Worm (Caenorhabditis elegans): ENCODE results near the gene Y57G11C.36.

Y57G11C.36 gene

DNA sequence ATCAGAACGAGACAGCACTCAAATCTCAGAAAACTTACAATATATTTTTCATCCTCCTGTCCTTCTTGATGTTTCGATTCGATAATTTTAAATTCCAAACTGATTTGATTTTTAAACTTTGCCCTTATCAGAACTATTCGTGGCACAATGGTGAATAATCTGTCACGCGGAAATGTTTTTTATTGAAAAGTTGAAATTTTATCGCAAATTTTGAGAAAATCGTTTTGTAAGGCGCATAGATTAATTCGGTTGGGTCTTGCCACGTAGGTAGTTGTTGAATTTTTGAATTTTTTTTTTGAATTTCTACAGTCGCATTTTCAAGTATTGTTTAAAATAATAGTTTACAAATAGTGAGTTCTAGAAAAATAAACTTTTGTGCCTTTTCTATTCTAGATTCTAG, 12.7 kb downstream of the Y57G11C.36 start, which contains the start of gene ptp-5.2:
Gene ptp-5.2, minus strand, starts transcription at position 101 of the 400 bp plus-strand sequence.
- TF ChIP-seq lin-29 (GFP tag; IDR thresholded peaks at IDR 0.05) (no peak), arid-1 (GFP tag; conservative IDR thresholded peaks at IDR 0.05) (no peak), zag-1 (tag; optimal IDR thresholded peaks at IDR 0.05) (no peak), unc-130 (GFP tag; optimal IDR thresholded peaks at IDR 0.05) (no peak), aha-1 (tag) (no peak), nhr-28 (tag; optimal IDR thresholded peaks at IDR 0.05) (no peak), ceh-32 (tag; optimal IDR thresholded peaks at IDR 0.05; ENCODE audit: poor library complexity) (no peak), hlh-11 (tag; optimal IDR thresholded peaks at IDR 0.05) (no peak), unc-39 (tag; optimal IDR thresholded peaks at IDR 0.05) (no peak), nhr-25 (tag; optimal IDR thresholded peaks at IDR 0.05; ENCODE audit: borderline replicate concordance, insufficient read depth) (no peak), set-16 (GFP tag; IDR thresholded peaks at IDR 0.05) (no peak), snpc-1.2 (GFP tag; IDR thresholded peaks at IDR 0.05) (no peak), pha-4 (GFP tag; IDR thresholded peaks at IDR 0.05) (no peak), pha-4 (tag; optimal IDR thresholded peaks at IDR 0.05) (no peak), egl-43 (GFP tag; IDR thresholded peaks at IDR 0.05) (no peak), F10B5.3 (tag; optimal IDR thresholded peaks at IDR 0.05) (no peak), nhr-102 (tag; optimal IDR thresholded peaks at IDR 0.05) (no peak), lir-3 (tag; optimal IDR thresholded peaks at IDR 0.05) (no peak)

DNA sequence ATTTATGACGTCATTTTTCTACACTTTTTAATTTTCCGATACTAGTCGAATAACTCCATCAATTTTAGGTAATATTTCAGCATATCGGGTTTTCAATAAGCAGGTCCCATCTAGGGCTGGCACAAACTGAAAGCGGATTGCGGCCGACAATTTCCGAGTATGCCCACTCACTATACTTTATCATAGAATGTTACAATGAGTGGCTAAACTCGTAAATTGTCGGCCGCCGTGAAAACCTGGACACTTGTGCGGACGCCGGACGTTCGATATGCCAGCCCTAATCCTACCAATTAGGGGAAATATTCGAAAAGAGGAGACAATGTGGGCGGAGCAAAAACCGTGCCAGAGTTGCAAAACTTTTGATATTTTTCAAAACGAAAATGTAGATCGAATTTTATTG, 13.9 kb downstream of the Y57G11C.36 start:
- no peak for TF ChIP-seq madf-9 (GFP tag; conservative IDR thresholded peaks at IDR 0.05)
- peak; percentile 65 for TF ChIP-seq snpc-1.2 (GFP tag; IDR thresholded peaks at IDR 0.05)

DNA sequence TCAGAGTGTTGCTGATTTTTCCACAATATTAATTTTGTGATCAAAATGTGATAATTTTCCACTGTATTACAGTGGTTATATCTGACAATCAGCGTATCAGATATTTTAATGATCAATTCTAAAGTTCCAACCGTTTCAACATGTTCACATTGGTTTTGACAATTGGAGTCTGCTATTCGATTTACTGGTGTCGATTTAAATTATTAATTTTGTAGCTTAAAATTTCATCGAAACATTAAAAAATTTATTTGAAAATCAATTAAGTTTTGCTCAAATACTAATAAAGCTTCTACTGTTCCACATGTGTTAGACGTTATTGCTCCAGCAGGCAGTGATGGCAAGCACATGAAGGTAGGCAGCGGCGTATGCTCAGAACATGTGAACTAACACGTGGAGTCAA, 15.8 kb downstream of the Y57G11C.36 start:
- TF ChIP-seq F49E8.2 (tag; optimal IDR thresholded peaks at IDR 0.05; ENCODE audit: borderline replicate concordance), result no peak
- peak; percentile 59; the same call in 1 of the 2 replicates for TF ChIP-seq snpc-1.2 (GFP tag; IDR thresholded peaks at IDR 0.05)

DNA sequence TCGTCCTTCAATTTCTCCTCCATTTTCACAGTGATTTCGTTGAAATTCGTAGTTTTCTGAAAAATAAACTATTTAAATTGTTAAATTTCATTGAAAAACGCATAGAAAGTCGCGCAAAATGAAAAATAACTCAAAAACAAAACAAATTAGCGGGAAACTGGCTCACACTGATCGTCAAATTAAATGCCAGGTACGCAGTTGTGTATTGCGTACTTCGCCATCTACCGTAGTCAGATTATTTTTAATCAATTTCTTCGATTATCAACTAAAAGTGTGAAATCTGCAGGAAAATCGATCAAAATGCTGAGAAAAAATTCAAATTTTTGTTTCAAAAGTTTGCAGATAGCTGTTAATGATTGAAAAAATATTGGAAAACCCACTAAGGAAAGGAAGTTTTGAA, 18.7 kb downstream of the Y57G11C.36 start, which contains the start of gene Y57G11C.499:
Gene Y57G11C.499, minus strand, starts transcription at position 23 of the 400 bp plus-strand sequence.
- TF ChIP-seq snpc-1.2 (GFP tag; IDR thresholded peaks at IDR 0.05) (peak; percentile 91), set-16 (GFP tag; IDR thresholded peaks at IDR 0.05) (no peak), mxl-2 (GFP tag; conservative IDR thresholded peaks at IDR 0.05) (no peak), arid-1 (GFP tag; conservative IDR thresholded peaks at IDR 0.05) (no peak), duxl-1 (tag; optimal IDR thresholded peaks at IDR 0.05; ENCODE audit: poor library complexity) (no peak), unc-130 (GFP tag; optimal IDR thresholded peaks at IDR 0.05) (no peak)

DNA sequence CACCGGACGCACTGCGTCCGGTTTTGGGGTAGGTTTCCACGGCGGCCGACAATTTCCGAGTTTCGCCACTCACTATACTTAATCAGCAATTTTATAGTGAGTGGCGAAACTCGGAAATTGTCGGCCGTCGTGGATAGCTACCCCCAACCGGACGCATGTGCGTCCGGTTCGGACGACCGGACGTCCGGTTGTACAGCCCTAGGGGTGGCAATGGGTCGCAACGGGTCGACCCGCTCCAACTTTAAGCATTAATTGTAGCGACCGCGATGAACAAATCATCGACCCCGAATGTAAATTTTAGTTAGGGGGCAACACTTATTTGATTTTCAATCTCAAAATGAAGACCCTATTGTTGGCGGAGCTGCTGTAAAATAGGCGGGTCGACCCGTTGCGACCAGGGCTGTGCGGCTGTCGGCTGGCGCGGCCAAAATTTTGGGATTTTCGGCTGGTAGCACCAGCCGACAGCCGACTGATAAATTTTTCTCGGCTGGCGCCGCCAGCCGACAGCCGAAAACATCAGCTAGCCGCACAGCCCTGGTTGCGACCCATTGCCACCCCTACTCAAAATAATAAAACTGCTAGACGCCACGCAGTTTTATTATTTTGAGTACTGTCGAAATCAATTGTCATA, 25.9 kb downstream of the Y57G11C.36 start:
- TF ChIP-seq snpc-1.2 (GFP tag; IDR thresholded peaks at IDR 0.05), result peak; percentile 67; the same call in 1 of the 2 replicates
- TF ChIP-seq set-16 (GFP tag; IDR thresholded peaks at IDR 0.05), result peak; percentile 84; the same call in 1 of the 2 replicates
- TF ChIP-seq lin-38 (GFP tag; IDR thresholded peaks at IDR 0.05), result peak; percentile 16; the same call in 1 of the 2 replicates

DNA sequence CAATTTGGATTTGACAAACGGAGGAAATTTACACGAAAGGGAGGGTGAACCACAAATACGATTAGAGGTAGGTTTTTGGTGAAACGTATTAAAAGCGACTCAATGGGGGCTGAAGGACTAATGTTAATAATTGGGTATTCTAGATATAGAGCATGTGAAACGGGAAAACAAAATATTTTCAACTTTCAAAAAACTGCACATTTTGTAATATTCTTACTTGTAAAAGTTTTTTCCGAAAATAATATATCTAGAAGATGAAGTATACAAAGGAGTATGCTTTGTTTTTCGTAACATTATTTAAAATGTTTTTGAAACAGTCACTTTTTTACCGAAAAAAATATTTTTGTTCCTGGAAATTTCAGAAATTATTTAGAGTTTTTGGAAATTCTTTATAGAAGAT, 31.7 kb downstream of the Y57G11C.36 start:
- TF ChIP-seq rbr-2 (tag; optimal IDR thresholded peaks at IDR 0.05) (no peak), egl-43 (GFP tag; IDR thresholded peaks at IDR 0.05) (no peak), dpl-1 (GFP tag; optimal IDR thresholded peaks at IDR 0.05) (no peak), aha-1 (tag) (peak; percentile 96), egl-27 (tag; optimal IDR thresholded peaks at IDR 0.05) (no peak)

DNA sequence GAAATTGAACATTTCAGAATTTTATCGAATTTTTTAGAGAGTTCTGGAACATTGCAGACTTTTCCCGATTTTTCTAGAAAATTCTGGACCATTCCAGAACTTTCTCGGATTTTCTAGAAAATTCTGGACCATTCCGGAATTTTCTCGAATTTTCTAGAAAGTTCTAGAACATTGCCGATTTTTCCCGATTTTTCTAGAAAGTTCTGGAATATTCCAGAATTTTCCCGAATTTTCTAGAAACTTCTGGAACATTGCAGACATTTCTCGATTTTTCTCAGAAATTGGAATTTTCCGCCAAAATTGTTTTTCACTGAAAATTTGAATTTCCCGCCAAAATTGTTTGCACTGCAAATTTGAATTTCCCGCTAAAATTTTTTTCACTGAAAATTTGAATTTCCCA, 33.4 kb downstream of the Y57G11C.36 start:
- TF ChIP-seq lin-38 (GFP tag; IDR thresholded peaks at IDR 0.05) (peak; percentile 37), snpc-1.2 (GFP tag; IDR thresholded peaks at IDR 0.05) (0 out of 2 replicates have a peak, but pooled peaks have one; percentile 11), hmg-1.1 (GFP tag; IDR thresholded peaks at IDR 0.05) (0 out of 2 replicates have a peak, but pooled peaks have one; percentile 32)
